Worm (Caenorhabditis elegans) whole organism, L4 larva: ENCODE results near the gene F17C8.6.

Experiments
- F49E8.2 ChIP-seq: sonication (generic microtip); optimal IDR thresholded peaks from 2 replicates; lab custom pipeline; 2016; ENCODE audit warnings: missing compliant biosample characterization, mild to moderate bottlenecking, missing genetic modification characterization, borderline replicate concordance
- ama-1 ChIP-seq: fragments of 150-350 bp; optimal IDR thresholded peaks from 2 replicates; lab custom pipeline; 2014; ENCODE audit warnings: inconsistent platforms, mixed read lengths
- daf-12 ChIP-seq: fragments of 150-350 bp; optimal IDR thresholded peaks from 2 replicates; lab custom pipeline; 2014; ENCODE audit warnings: missing biosample characterization, missing genetic modification reagents, missing genetic modification characterization
- mdl-1 ChIP-seq, 2 experiments: fragments of 150-350 bp in 1 of 2; sonication (generic microtip) in 1 of 2; optimal IDR thresholded peaks; 2 replicates each; lab custom pipeline; 2014 to 2017; ENCODE audit warnings: missing biosample characterization in 2 of 2, missing genetic modification characterization in 2 of 2
- nhr-11 ChIP-seq: fragments of 150-350 bp; optimal IDR thresholded peaks from 2 replicates; lab custom pipeline; 2014; ENCODE audit warnings: missing biosample characterization, missing genetic modification characterization
- nhr-28 ChIP-seq: fragments of 150-350 bp; optimal IDR thresholded peaks from 2 replicates; lab custom pipeline; 2014; ENCODE audit warnings: missing biosample characterization, missing genetic modification characterization
- nhr-77 ChIP-seq: fragments of 150-350 bp; optimal IDR thresholded peaks from 2 replicates; lab custom pipeline; 2014; ENCODE audit warnings: missing biosample characterization, missing genetic modification characterization
- pqm-1 ChIP-seq: sonication (generic microtip); optimal IDR thresholded peaks from 2 replicates; lab custom pipeline; 2017; ENCODE audit warnings: missing biosample characterization, missing genetic modification characterization
- unc-62 ChIP-seq, 3 experiments: fragments of 150-350 bp in 1 of 3; sonication (generic microtip); optimal IDR thresholded peaks in 2 of 3; peaks in 1 of 3; 1 replicate in 1 of 3; 2 replicates in 2 of 3; lab custom pipeline; 2014 to 2017; ENCODE audit warnings: missing biosample characterization in 3 of 3, missing genetic modification characterization in 3 of 3, missing genetic modification reagents in 3 of 3, missing genotype in 1 of 3

- no peak for TF ChIP-seq pqm-1 (tag; lab: Kevin White, UChicago)
- TF ChIP-seq unc-62 (GFP tag; optimal IDR thresholded peaks at IDR 0.05 in 1 of 2; lab: Kevin White, UChicago) = no peak
- no peak for TF ChIP-seq unc-62 (tag; optimal IDR thresholded peaks at IDR 0.05; lab: Kevin White, UChicago)
- TF ChIP-seq nhr-77 (tag; lab: Kevin White, UChicago) = no peak
- no peak for TF ChIP-seq F49E8.2
- TF ChIP-seq ama-1 (lab: Kevin White, UChicago) = no peak
- no peak for TF ChIP-seq daf-12 (tag; lab: Kevin White, UChicago)
- TF ChIP-seq mdl-1 (tag; optimal IDR thresholded peaks at IDR 0.05; lab: Kevin White, UChicago) = no peak
- no peak for TF ChIP-seq nhr-28 (tag; lab: Kevin White, UChicago)
- TF ChIP-seq nhr-11 (tag; lab: Kevin White, UChicago) = no peak
Observed at ce11 chrIII:4778003-4778402, 32.2 kb upstream of the F17C8.6 start, which contains the start of gene B0393.7.
